Fruit fly (Drosophila melanogaster) whole organism, embryonic: ENCODE measurements around the gene IM33.

Source experiments
- Blimp-1 ChIP-seq: fragments of 200-800 bp; sonication (Bioruptor generic); optimal IDR thresholded peaks from 3 replicates; lab custom pipeline; 2018; ENCODE audit warnings: missing biosample characterization, missing genetic modification characterization, mild to moderate bottlenecking, moderate library complexity, missing genetic modification reagents
- CG10366 ChIP-seq: fragments of 200-800 bp; sonication (Bioruptor generic); IDR thresholded peaks from 2 replicates; pipeline ENCODE4 v1.3.6; 2022; ENCODE audit warnings: missing biosample characterization, missing genetic modification characterization
- CG10543 ChIP-seq: fragments of 200-800 bp; sonication (Bioruptor generic); optimal IDR thresholded peaks from 3 replicates; lab custom pipeline; 2017; ENCODE audit warnings: missing biosample characterization, mild to moderate bottlenecking, missing genetic modification characterization, moderate library complexity
- CG10565 ChIP-seq: fragments of 200-800 bp; sonication (Bioruptor generic); optimal IDR thresholded peaks from 3 replicates; lab custom pipeline; 2016; ENCODE audit warnings: missing biosample characterization, mild to moderate bottlenecking, missing genetic modification characterization
- CG11504 ChIP-seq: fragments of 200-800 bp; sonication (Bioruptor generic); optimal IDR thresholded peaks from 3 replicates; lab custom pipeline; 2019; ENCODE audit warnings: missing biosample characterization, mild to moderate bottlenecking, missing genetic modification characterization, moderate library complexity
- CG11560 ChIP-seq: fragments of 200-800 bp; sonication (Bioruptor generic); IDR thresholded peaks from 3 replicates; pipeline ENCODE4 v1.3.6; 2022; ENCODE audit warnings: missing biosample characterization, missing genetic modification characterization
- CG12155 ChIP-seq: fragments of 200-800 bp; sonication (Bioruptor generic); optimal IDR thresholded peaks from 3 replicates; lab custom pipeline; 2016; ENCODE audit warnings: missing biosample characterization, missing genetic modification characterization
- CG12299 ChIP-seq: fragments of 200-800 bp; sonication (Bioruptor generic); optimal IDR thresholded peaks from 2 replicates; lab custom pipeline; 2018; ENCODE audit warnings: missing biosample characterization, mild to moderate bottlenecking, missing genetic modification characterization
- CG16815 ChIP-seq: fragments of 200-800 bp; sonication (Bioruptor generic); optimal IDR thresholded peaks from 3 replicates; lab custom pipeline; 2017; ENCODE audit warnings: missing biosample characterization, mild to moderate bottlenecking, missing genetic modification characterization
- CG17612 ChIP-seq: fragments of 200-800 bp; sonication (Bioruptor generic); IDR thresholded peaks from 2 replicates; pipeline ENCODE4 v1.3.6; 2022; ENCODE audit warnings: missing biosample characterization, missing genetic modification characterization
- CG2129 ChIP-seq: fragments of 200-800 bp; sonication (Bioruptor generic); IDR thresholded peaks from 2 replicates; pipeline ENCODE4 v1.3.6; 2022; ENCODE audit warnings: missing biosample characterization, missing genetic modification characterization; ENCODE audit not compliant: partially characterized antibody
- CG30403 ChIP-seq: fragments of 200-800 bp; sonication (Bioruptor generic); optimal IDR thresholded peaks from 3 replicates; lab custom pipeline; 2016; ENCODE audit warnings: missing biosample characterization, missing genetic modification characterization
- CG34422 ChIP-seq: fragments of 200-800 bp; sonication (Bioruptor generic); IDR thresholded peaks from 3 replicates; pipeline ENCODE4 v1.3.6; 2022; ENCODE audit warnings: missing biosample characterization, missing genetic modification characterization
- CG3838 ChIP-seq: fragments of 200-800 bp; sonication (Bioruptor generic); optimal IDR thresholded peaks from 3 replicates; lab custom pipeline; 2016; ENCODE audit warnings: missing biosample characterization, missing genetic modification characterization
- CG4328 ChIP-seq: fragments of 200-800 bp; sonication (Bioruptor generic); optimal IDR thresholded peaks from 3 replicates; lab custom pipeline; 2017; ENCODE audit warnings: missing biosample characterization, missing genetic modification reagents, missing genetic modification characterization
- CG4424 ChIP-seq: fragments of 200-800 bp; sonication (Bioruptor generic); optimal IDR thresholded peaks from 3 replicates; lab custom pipeline; 2016; ENCODE audit warnings: missing biosample characterization, missing genetic modification characterization
- CG4820 ChIP-seq: fragments of 200-800 bp; sonication (Bioruptor generic); optimal IDR thresholded peaks from 3 replicates; lab custom pipeline; 2016; ENCODE audit warnings: missing biosample characterization, missing genetic modification characterization
- CG7839 ChIP-seq: fragments of 200-800 bp; sonication (Bioruptor generic); optimal IDR thresholded peaks from 3 replicates; lab custom pipeline; 2018; ENCODE audit warnings: missing biosample characterization, mild to moderate bottlenecking, missing genetic modification characterization, moderate library complexity
- CG8089 ChIP-seq: fragments of 200-800 bp; sonication (Bioruptor generic); optimal IDR thresholded peaks from 3 replicates; lab custom pipeline; 2016; ENCODE audit warnings: missing biosample characterization, missing genetic modification characterization
- CG8478 ChIP-seq: fragments of >200 bp; optimal IDR thresholded peaks from 2 replicates; lab custom pipeline; 2018
- CG8765 ChIP-seq: fragments of 200-800 bp; sonication (Bioruptor generic); IDR thresholded peaks from 2 replicates; pipeline ENCODE4 v1.3.6; 2022; ENCODE audit warnings: missing biosample characterization, missing genetic modification characterization
- CG9215 ChIP-seq: fragments of 200-800 bp; sonication (Bioruptor generic); IDR thresholded peaks from 2 replicates; pipeline ENCODE4 v1.3.6; 2022; ENCODE audit warnings: missing biosample characterization, missing genetic modification characterization
- CoRest ChIP-seq: fragments of 200-800 bp; sonication (Bioruptor generic); optimal IDR thresholded peaks from 3 replicates; lab custom pipeline; 2018; ENCODE audit warnings: missing biosample characterization, mild to moderate bottlenecking, missing genetic modification characterization, moderate library complexity
- D ChIP-seq, 2 experiments: fragments of 200-800 bp in 1 of 2; fragments of >200 bp in 1 of 2; sonication (Bioruptor generic) in 1 of 2; optimal IDR thresholded peaks; 2 replicates in 1 of 2; 3 replicates in 1 of 2; lab custom pipeline; 2017; ENCODE audit warnings: mild to moderate bottlenecking in 1 of 2, missing biosample characterization in 1 of 2, missing genetic modification characterization in 1 of 2, missing genetic modification reagents in 1 of 2
- D19A ChIP-seq: fragments of 200-800 bp; optimal IDR thresholded peaks from 3 replicates; lab custom pipeline; 2019; ENCODE audit warnings: missing biosample characterization, mild to moderate bottlenecking, missing genetic modification characterization, moderate library complexity
- Kr ChIP-seq: fragments of 200-800 bp; sonication (Bioruptor generic); optimal IDR thresholded peaks from 2 replicates; lab custom pipeline; 2017; ENCODE audit warnings: missing biosample characterization, mild to moderate bottlenecking, missing genetic modification characterization
- Lhr ChIP-seq: fragments of 200-800 bp; sonication (Bioruptor generic); optimal IDR thresholded peaks from 3 replicates; lab custom pipeline; 2017; ENCODE audit warnings: mild to moderate bottlenecking, missing biosample characterization, missing genetic modification reagents, missing genetic modification characterization
- Lpt ChIP-seq: fragments of >200 bp; optimal IDR thresholded peaks from 2 replicates; lab custom pipeline; 2018; ENCODE audit warnings: missing biosample characterization, missing genetic modification characterization
- MESR4 ChIP-seq: fragments of 200-800 bp; sonication (Bioruptor generic); optimal IDR thresholded peaks from 2 replicates; lab custom pipeline; 2018; ENCODE audit warnings: missing biosample characterization, mild to moderate bottlenecking, missing genetic modification characterization, moderate library complexity
- PHDP ChIP-seq: fragments of 200-800 bp; sonication (Bioruptor generic); optimal IDR thresholded peaks from 3 replicates; lab custom pipeline; 2018; ENCODE audit warnings: missing biosample characterization, mild to moderate bottlenecking, missing genetic modification characterization, moderate library complexity
- Ptx1 ChIP-seq: fragments of 200-800 bp; sonication (Bioruptor generic); IDR thresholded peaks from 2 replicates; pipeline ENCODE4 v1.3.6; 2022; ENCODE audit warnings: missing biosample characterization, missing genetic modification characterization
- Ravus ChIP-seq: fragments of 200-800 bp; sonication (Bioruptor generic); IDR thresholded peaks from 2 replicates; pipeline ENCODE4 v1.3.6; 2022; ENCODE audit warnings: missing biosample characterization, missing genetic modification characterization
- Sin3A ChIP-seq: fragments of >200 bp; optimal IDR thresholded peaks from 2 replicates; lab custom pipeline; 2018
- Vsx1 ChIP-seq: fragments of 200-800 bp; sonication (Bioruptor generic); optimal IDR thresholded peaks from 2 replicates; lab custom pipeline; 2017; ENCODE audit warnings: missing biosample characterization, mild to moderate bottlenecking, missing genetic modification characterization, missing genetic modification reagents
- abd-A ChIP-seq: fragments of 200-800 bp; sonication (Bioruptor generic); optimal IDR thresholded peaks from 3 replicates; lab custom pipeline; 2019; ENCODE audit warnings: missing biosample characterization, mild to moderate bottlenecking, missing genetic modification characterization, moderate library complexity
- ara ChIP-seq: fragments of 200-800 bp; sonication (Bioruptor generic); IDR thresholded peaks from 2 replicates; pipeline ENCODE4 v1.3.6; 2022; ENCODE audit warnings: missing biosample characterization, missing genetic modification characterization
- bsh ChIP-seq, 2 experiments: fragments of 200-800 bp; sonication (Bioruptor generic); optimal IDR thresholded peaks; 2 replicates each; lab custom pipeline; 2017 to 2018; ENCODE audit warnings: mild to moderate bottlenecking in 2 of 2, missing biosample characterization in 2 of 2, missing genetic modification characterization in 2 of 2, moderate library complexity in 1 of 2
- cas ChIP-seq: fragments of 200-800 bp; sonication (Bioruptor generic); IDR thresholded peaks from 2 replicates; pipeline ENCODE4 v1.3.6; 2022; ENCODE audit warnings: missing biosample characterization, missing genetic modification characterization
- crc ChIP-seq: fragments of 200-800 bp; sonication (Bioruptor generic); optimal IDR thresholded peaks from 2 replicates; lab custom pipeline; 2016; ENCODE audit warnings: missing biosample characterization, missing genetic modification characterization
- croc ChIP-seq: fragments of 200-800 bp; sonication (Bioruptor generic); conservative IDR thresholded peaks from 3 replicates; pipeline ENCODE4 v1.3.6; 2022; ENCODE audit warnings: missing biosample characterization, missing genetic modification characterization
- dm ChIP-seq: fragments of 200-800 bp; sonication (Bioruptor generic); optimal IDR thresholded peaks from 3 replicates; lab custom pipeline; 2016; ENCODE audit warnings: missing biosample characterization, missing genetic modification characterization
- fd102C ChIP-seq: fragments of 200-800 bp; sonication (Bioruptor generic); optimal IDR thresholded peaks from 2 replicates; lab custom pipeline; 2018; ENCODE audit warnings: missing biosample characterization, mild to moderate bottlenecking, missing genetic modification characterization, moderate library complexity
- fru ChIP-seq: fragments of >200 bp; optimal IDR thresholded peaks from 2 replicates; lab custom pipeline; 2017
- gro ChIP-seq: fragments of 200-800 bp; sonication (Bioruptor generic); optimal IDR thresholded peaks from 2 replicates; lab custom pipeline; 2016; ENCODE audit warnings: missing biosample characterization, missing genetic modification characterization
- ham ChIP-seq: fragments of 200-800 bp; sonication (Bioruptor generic); IDR thresholded peaks from 2 replicates; pipeline ENCODE4 v1.3.6; 2022; ENCODE audit warnings: missing biosample characterization, missing genetic modification characterization
- nerfin-1 ChIP-seq: fragments of 200-800 bp; sonication (Bioruptor generic); optimal IDR thresholded peaks from 3 replicates; lab custom pipeline; 2019; ENCODE audit warnings: missing biosample characterization, mild to moderate bottlenecking, missing genetic modification characterization, moderate library complexity
- prd ChIP-seq, 3 experiments: fragments of >200 bp in 2 of 3; fragments of 200-800 bp in 1 of 3; sonication (Bioruptor generic) in 1 of 3; optimal IDR thresholded peaks in 2 of 3; IDR thresholded peaks in 1 of 3; 2 replicates in 2 of 3; 3 replicates in 1 of 3; pipeline versions ENCODE4 v1.3.6 to Lab custom; 2017 to 2022; ENCODE audit warnings: missing biosample characterization in 1 of 3, missing genetic modification characterization in 1 of 3
- sob ChIP-seq: fragments of 200-800 bp; sonication (Bioruptor generic); IDR thresholded peaks from 2 replicates; pipeline ENCODE4 v1.3.6; 2022; ENCODE audit warnings: missing biosample characterization, missing genetic modification characterization
- yki ChIP-seq: fragments of >200 bp; optimal IDR thresholded peaks from 3 replicates; lab custom pipeline; 2018
- zen ChIP-seq: fragments of 200-800 bp; sonication (Bioruptor generic); optimal IDR thresholded peaks from 3 replicates; lab custom pipeline; 2018; ENCODE audit warnings: missing biosample characterization, mild to moderate bottlenecking, missing genetic modification characterization, moderate library complexity

The IM33 gene

dm6 chr2L:3657349-3658142, 38.9 kb downstream of the IM33 start (continued):
- TF ChIP-seq CG34422 (GFP tag; lab: Robert Waterston, UW) (peak; percentile 73), Kr (no peak), MESR4 (GFP tag; lab: Kevin White, UChicago) (no peak), ara (GFP tag; lab: Robert Waterston, UW) (peak; percentile 64), CG4328 (GFP tag; lab: Kevin White, UChicago) (no peak), CG8478 (no peak), Blimp-1 (GFP tag; lab: Kevin White, UChicago) (peak; percentile 55), CG10366 (GFP tag; lab: Robert Waterston, UW) (peak; percentile 18; the same call in 1 of the 2 replicates), CG8089 (GFP tag; lab: Kevin White, UChicago) (peak; percentile 21), Lhr (GFP tag; lab: Kevin White, UChicago) (peak; percentile 80), CoRest (tag; lab: Kevin White, UChicago) (peak; percentile 58), fru (lab: Kevin White, UChicago) (no peak), crc (no peak), CG16815 (GFP tag; lab: Kevin White, UChicago) (no peak), CG11504 (tag; lab: Kevin White, UChicago) (peak; percentile 47), CG12155 (peak; percentile 35), croc (GFP tag; lab: Robert Waterston, UW) (peak; percentile 34; the same call in 1 of the 3 replicates), Lpt (GFP tag; lab: Kevin White, UChicago) (no peak), Ptx1 (peak; percentile 53), CG30403 (peak; percentile 49), dm (peak; percentile 40), zen (tag; lab: Kevin White, UChicago) (peak; percentile 81), CG10565 (GFP tag; lab: Kevin White, UChicago) (no peak), D19A (tag; lab: Kevin White, UChicago) (peak; percentile 53), D (optimal IDR thresholded peaks at IDR 0.05; lab: Kevin White, UChicago) (no peak), D (GFP tag; optimal IDR thresholded peaks at IDR 0.05; lab: Kevin White, UChicago) (no peak), CG11560 (tag; lab: Robert Waterston, UW) (no peak), Vsx1 (GFP tag; lab: Kevin White, UChicago) (no peak), PHDP (tag; lab: Kevin White, UChicago) (no peak), gro (GFP tag; lab: Kevin White, UChicago) (peak; percentile 14), Sin3A (lab: Kevin White, UChicago) (no peak), sob (GFP tag; lab: Robert Waterston, UW) (peak; percentile 74), ham (GFP tag; lab: Robert Waterston, UW) (no peak), CG9215 (no peak), fd102C (GFP tag; lab: Kevin White, UChicago) (peak; percentile 30), CG17612 (GFP tag; lab: Robert Waterston, UW) (no peak), abd-A (tag; lab: Kevin White, UChicago) (peak; percentile 72), nerfin-1 (tag; lab: Kevin White, UChicago) (peak; percentile 100), CG3838 (GFP tag; lab: Kevin White, UChicago) (peak; percentile 15), yki (lab: Kevin White, UChicago) (peak; percentile 32), cas (GFP tag; lab: Robert Waterston, UW) (no peak), CG4424 (GFP tag; lab: Kevin White, UChicago) (peak; percentile 66), CG8765 (no peak), CG4820 (GFP tag; lab: Kevin White, UChicago) (peak; percentile 51), CG12299 (tag; lab: Kevin White, UChicago) (no peak), CG7839 (peak; percentile 50), CG10543 (GFP tag; lab: Kevin White, UChicago) (no peak), prd (optimal IDR thresholded peaks at IDR 0.05; lab: Kevin White, UChicago) (no peak), prd (GFP tag; IDR thresholded peaks at IDR 0.05; lab: Robert Waterston, UW) (peak; percentile 72), CG2129 (GFP tag; lab: Robert Waterston, UW) (no peak), Ravus (no peak), bsh (GFP tag; optimal IDR thresholded peaks at IDR 0.05; lab: Kevin White, UChicago) (peak in 1 of 2 experiments; percentile 39)
